Worm (Caenorhabditis elegans) whole organism, L1 larva: ENCODE measurements around the gene hsp-60.

Source experiments
- C04F5.9 ChIP-seq: sonication (generic microtip); optimal IDR thresholded peaks from 2 replicates; lab custom pipeline; 2016; ENCODE audit warnings: missing genetic modification characterization, missing compliant biosample characterization
- C16A3.4 ChIP-seq: fragments of 150-350 bp; optimal IDR thresholded peaks from 2 replicates; lab custom pipeline; 2014; ENCODE audit warnings: missing biosample characterization, missing genetic modification characterization
- C34B4.2 ChIP-seq: sonication (generic microtip); optimal IDR thresholded peaks from 2 replicates; lab custom pipeline; 2017; ENCODE audit warnings: mild to moderate bottlenecking, missing genetic modification characterization, missing compliant biosample characterization
- aly-2 ChIP-seq: fragments of 150-350 bp; optimal IDR thresholded peaks from 2 replicates; lab custom pipeline; 2014; ENCODE audit warnings: missing biosample characterization, missing genetic modification characterization
- ama-1 ChIP-seq: fragments of 150-350 bp; optimal IDR thresholded peaks from 2 replicates; lab custom pipeline; 2014
- blmp-1 ChIP-seq: fragments of 150-350 bp; optimal IDR thresholded peaks from 2 replicates; lab custom pipeline; 2014; ENCODE audit warnings: missing biosample characterization, missing genetic modification characterization
- ceh-63 ChIP-seq: fragments of 200-800 bp; sonication (Bioruptor generic); optimal IDR thresholded peaks from 2 replicates; lab custom pipeline; 2018; ENCODE audit warnings: mild to moderate bottlenecking, missing genetic modification characterization, missing compliant biosample characterization
- ceh-8 ChIP-seq: fragments of 200-800 bp; sonication (Bioruptor generic); optimal IDR thresholded peaks from 2 replicates; lab custom pipeline; 2018; ENCODE audit warnings: mild to moderate bottlenecking, missing genetic modification characterization, moderate library complexity, missing compliant biosample characterization
- ceh-82 ChIP-seq, 3 experiments: fragments of 150-350 bp in 1 of 3; sonication (generic microtip) in 2 of 3; optimal IDR thresholded peaks; 2 replicates each; lab custom pipeline; 2014 to 2017; ENCODE audit warnings: missing biosample characterization in 3 of 3, missing genetic modification characterization in 3 of 3
- dsc-1 ChIP-seq: sonication (generic microtip); optimal IDR thresholded peaks from 2 replicates; lab custom pipeline; 2016; ENCODE audit warnings: mild to moderate bottlenecking, missing genetic modification characterization, missing compliant biosample characterization
- efl-1 ChIP-seq, 4 experiments: fragments of 150-350 bp; optimal IDR thresholded peaks in 3 of 4; peaks in 1 of 4; 1 replicate in 1 of 4; 2 replicates in 3 of 4; lab custom pipeline; 2014; ENCODE audit warnings: missing biosample characterization in 2 of 4, missing genetic modification characterization in 2 of 4, missing genetic modification reagents in 2 of 4
- egl-13 ChIP-seq: sonication (generic microtip); optimal IDR thresholded peaks from 2 replicates; lab custom pipeline; 2016; ENCODE audit warnings: missing genotype, missing genetic modification reagents, missing genetic modification characterization, missing compliant biosample characterization
- fkh-4 ChIP-seq: sonication (generic microtip); optimal IDR thresholded peaks from 2 replicates; lab custom pipeline; 2016; ENCODE audit warnings: missing compliant biosample characterization, missing genetic modification characterization, borderline replicate concordance
- fkh-8 ChIP-seq: sonication (generic microtip); optimal IDR thresholded peaks from 2 replicates; lab custom pipeline; 2016; ENCODE audit warnings: mild to moderate bottlenecking, missing genetic modification characterization, missing compliant biosample characterization
- grh-1 ChIP-seq: fragments of 200-800 bp; sonication (Bioruptor generic); IDR thresholded peaks from 2 replicates; pipeline ENCODE4 v1.3.6; 2022; ENCODE audit warnings: missing genetic modification reagents, missing genetic modification characterization, missing compliant biosample characterization
- hlh-4 ChIP-seq: sonication (generic microtip); optimal IDR thresholded peaks from 2 replicates; lab custom pipeline; 2016; ENCODE audit warnings: mild to moderate bottlenecking, missing genetic modification characterization, missing compliant biosample characterization
- irx-1 ChIP-seq: sonication (generic microtip); optimal IDR thresholded peaks from 2 replicates; lab custom pipeline; 2016; ENCODE audit warnings: missing genetic modification characterization, missing compliant biosample characterization
- jun-1 ChIP-seq: fragments of 150-350 bp; optimal IDR thresholded peaks from 2 replicates; lab custom pipeline; 2014; ENCODE audit warnings: missing biosample characterization, missing genetic modification reagents, missing genetic modification characterization
- lin-13 ChIP-seq: fragments of 150-350 bp; optimal IDR thresholded peaks from 2 replicates; lab custom pipeline; 2014; ENCODE audit warnings: missing biosample characterization, missing genetic modification reagents, missing genetic modification characterization
- lin-15B ChIP-seq: fragments of 150-350 bp; sonication (generic microtip); optimal IDR thresholded peaks from 3 replicates; lab custom pipeline; 2014; ENCODE audit warnings: missing biosample characterization, missing genetic modification characterization
- lin-35 ChIP-seq, 2 experiments: fragments of 150-350 bp; optimal IDR thresholded peaks; 2 replicates each; lab custom pipeline; 2014; ENCODE audit warnings: missing biosample characterization in 2 of 2, missing genetic modification characterization in 2 of 2, missing genetic modification reagents in 2 of 2
- mab-9 ChIP-seq: fragments of 200-800 bp; sonication (Bioruptor generic); IDR thresholded peaks from 2 replicates; pipeline ENCODE4 v1.3.6; 2022; ENCODE audit warnings: missing genetic modification reagents, missing genetic modification characterization, missing compliant biosample characterization
- mep-1 ChIP-seq: fragments of 150-350 bp; optimal IDR thresholded peaks from 2 replicates; lab custom pipeline; 2014; ENCODE audit warnings: missing biosample characterization, missing genetic modification characterization
- nhr-11 ChIP-seq: fragments of 150-350 bp; optimal IDR thresholded peaks from 2 replicates; lab custom pipeline; 2014; ENCODE audit warnings: missing biosample characterization, missing genetic modification characterization
- nhr-237 ChIP-seq: fragments of 150-350 bp; optimal IDR thresholded peaks from 2 replicates; lab custom pipeline; 2014; ENCODE audit warnings: missing biosample characterization, missing genetic modification characterization
- nhr-28 ChIP-seq: fragments of 150-350 bp; optimal IDR thresholded peaks from 2 replicates; lab custom pipeline; 2014; ENCODE audit warnings: missing biosample characterization, missing genetic modification characterization
- nhr-47 ChIP-seq: sonication (generic microtip); optimal IDR thresholded peaks from 2 replicates; lab custom pipeline; 2016; ENCODE audit warnings: mild to moderate bottlenecking, missing genetic modification characterization, moderate library complexity, missing compliant biosample characterization
- nhr-71 ChIP-seq: sonication (generic microtip); optimal IDR thresholded peaks from 2 replicates; lab custom pipeline; 2016; ENCODE audit warnings: mild to moderate bottlenecking, missing genetic modification characterization, moderate library complexity, missing compliant biosample characterization
- nhr-84 ChIP-seq: sonication (generic microtip); optimal IDR thresholded peaks from 2 replicates; lab custom pipeline; 2017; ENCODE audit warnings: missing biosample characterization, missing genetic modification characterization
- nhr-85 ChIP-seq: sonication (generic microtip); peaks from one replicate; lab custom pipeline; 2016; ENCODE audit warnings: missing genetic modification characterization, inconsistent platforms, missing compliant biosample characterization
- nhr-90 ChIP-seq: sonication (generic microtip); optimal IDR thresholded peaks from 2 replicates; lab custom pipeline; 2016; ENCODE audit warnings: mild to moderate bottlenecking, missing genetic modification characterization, missing compliant biosample characterization; ENCODE audit not compliant: poor library complexity
- pag-3 ChIP-seq: sonication (generic microtip); optimal IDR thresholded peaks from 2 replicates; lab custom pipeline; 2017; ENCODE audit warnings: missing genetic modification characterization, mild to moderate bottlenecking, missing compliant biosample characterization, antibody characterized with exemption, borderline replicate concordance; ENCODE audit not compliant: insufficient read depth
- pax-3 ChIP-seq: fragments of 200-800 bp; sonication (Bioruptor generic); optimal IDR thresholded peaks from 2 replicates; lab custom pipeline; 2018; ENCODE audit warnings: mild to moderate bottlenecking, missing genetic modification characterization, moderate library complexity, missing compliant biosample characterization
- rnt-1 ChIP-seq: sonication (generic microtip); optimal IDR thresholded peaks from 2 replicates; lab custom pipeline; 2016; ENCODE audit warnings: mild to moderate bottlenecking, missing genetic modification characterization, moderate library complexity, missing compliant biosample characterization
- skn-1 ChIP-seq: fragments of 150-350 bp; optimal IDR thresholded peaks from 2 replicates; lab custom pipeline; 2014; ENCODE audit warnings: missing biosample characterization, missing genetic modification characterization
- snu-23 ChIP-seq: sonication (generic microtip); optimal IDR thresholded peaks from 2 replicates; lab custom pipeline; 2016; ENCODE audit warnings: missing genetic modification characterization, missing compliant biosample characterization
- sox-4 ChIP-seq: sonication (generic microtip); optimal IDR thresholded peaks from 2 replicates; lab custom pipeline; 2016; ENCODE audit warnings: missing genetic modification characterization, missing compliant biosample characterization
- sptf-1 ChIP-seq: fragments of 150-350 bp; optimal IDR thresholded peaks from 2 replicates; lab custom pipeline; 2014; ENCODE audit warnings: missing biosample characterization, missing genetic modification characterization
- sup-37 ChIP-seq: fragments of 200-800 bp; sonication (Bioruptor generic); optimal IDR thresholded peaks from 2 replicates; lab custom pipeline; 2018; ENCODE audit warnings: mild to moderate bottlenecking, missing genetic modification characterization, missing compliant biosample characterization
- swsn-7 ChIP-seq: sonication (generic microtip); optimal IDR thresholded peaks from 2 replicates; lab custom pipeline; 2016; ENCODE audit warnings: missing genetic modification characterization, missing compliant biosample characterization
- unc-62 ChIP-seq: fragments of 150-350 bp; optimal IDR thresholded peaks from 2 replicates; lab custom pipeline; 2014; ENCODE audit warnings: missing biosample characterization, missing genetic modification reagents, missing genetic modification characterization
- unc-86 ChIP-seq: sonication (generic microtip); optimal IDR thresholded peaks from 2 replicates; lab custom pipeline; 2016; ENCODE audit warnings: missing genetic modification characterization, missing compliant biosample characterization
- vab-15 ChIP-seq: sonication (generic microtip); optimal IDR thresholded peaks from 2 replicates; lab custom pipeline; 2017; ENCODE audit warnings: missing genotype, mild to moderate bottlenecking, missing genetic modification characterization, missing compliant biosample characterization
- xbp-1 ChIP-seq: sonication (generic microtip); optimal IDR thresholded peaks from 2 replicates; lab custom pipeline; 2016; ENCODE audit warnings: missing genetic modification characterization, missing compliant biosample characterization
- zip-4 ChIP-seq: fragments of 200-800 bp; sonication (Bioruptor generic); optimal IDR thresholded peaks from 2 replicates; lab custom pipeline; 2018; ENCODE audit warnings: mild to moderate bottlenecking, missing genetic modification characterization, moderate library complexity, missing compliant biosample characterization

The hsp-60 gene

ce11 chrIII:1616245-1617026 lies 3.1 kb upstream of the hsp-60 start (continued):
- TF ChIP-seq lin-35 (GFP tag; optimal IDR thresholded peaks at IDR 0.05; lab: Kevin White, UChicago): peak; percentile 30 to 71
- TF ChIP-seq fkh-4: no peak
- no peak for TF ChIP-seq vab-15 (tag; lab: Kevin White, UChicago)
- TF ChIP-seq nhr-237: no peak
- peak; percentile 45 for TF ChIP-seq nhr-71 (tag; lab: Kevin White, UChicago)
- peak; percentile 31 for TF ChIP-seq nhr-47 (tag; lab: Kevin White, UChicago)
- TF ChIP-seq aly-2 (tag; lab: Kevin White, UChicago): peak; percentile 39
- no peak for TF ChIP-seq mab-9 (GFP tag; lab: Robert Waterston, UW)
- no peak for TF ChIP-seq nhr-28 (tag; lab: Kevin White, UChicago)
- peak in 1 of 2 experiments; percentile 29 for TF ChIP-seq efl-1 (optimal IDR thresholded peaks at IDR 0.05; lab: Kevin White, UChicago)
- peak; percentile 70 to 97 for TF ChIP-seq efl-1 (GFP tag; optimal IDR thresholded peaks at IDR 0.05 in 1 of 2; lab: Kevin White, UChicago)
- peak; percentile 36 for TF ChIP-seq rnt-1 (tag; lab: Kevin White, UChicago)
- TF ChIP-seq ceh-8 (GFP tag; lab: Kevin White, UChicago): no peak
- no peak for TF ChIP-seq ceh-82 (tag; optimal IDR thresholded peaks at IDR 0.05; lab: Kevin White, UChicago)
- TF ChIP-seq mep-1 (tag; lab: Kevin White, UChicago): peak; percentile 1
- TF ChIP-seq sox-4 (tag; lab: Kevin White, UChicago): no peak
- peak; percentile 22 for TF ChIP-seq snu-23 (GFP tag; lab: Kevin White, UChicago)
- TF ChIP-seq nhr-84 (tag; lab: Kevin White, UChicago): no peak
- no peak for TF ChIP-seq fkh-8 (tag; lab: Kevin White, UChicago)
- peak; percentile 71 for TF ChIP-seq ama-1 (lab: Kevin White, UChicago)
- no peak for TF ChIP-seq unc-62 (GFP tag; lab: Kevin White, UChicago)
- no peak for TF ChIP-seq ceh-63
- peak; percentile 6 for TF ChIP-seq xbp-1 (tag; lab: Kevin White, UChicago)
- no peak for TF ChIP-seq lin-15B (tag; lab: Kevin White, UChicago)
- TF ChIP-seq C16A3.4 (tag; lab: Kevin White, UChicago): no peak
- TF ChIP-seq jun-1 (tag; lab: Kevin White, UChicago): no peak
- peak; percentile 64 for TF ChIP-seq lin-13
- no peak for TF ChIP-seq C04F5.9 (tag; lab: Kevin White, UChicago)
- no peak for TF ChIP-seq C34B4.2 (tag; lab: Kevin White, UChicago)
- TF ChIP-seq, all 84 proteins: peak for 20

- TF ChIP-seq hlh-4 (no peak), blmp-1 (no peak), rnt-1 (tag; lab: Kevin White, UChicago) (no peak), swsn-7 (tag; lab: Kevin White, UChicago) (no peak), sptf-1 (no peak), nhr-85 (tag; lab: Kevin White, UChicago) (no peak), xbp-1 (tag; lab: Kevin White, UChicago) (no peak), C16A3.4 (tag; lab: Kevin White, UChicago) (no peak), sup-37 (no peak), nhr-47 (tag; lab: Kevin White, UChicago) (no peak), pag-3 (tag; lab: Kevin White, UChicago) (no peak)
These were observed 1.2 kb upstream of the hsp-60 start for ce11 chrIII:1618312-1618711.

DNA sequence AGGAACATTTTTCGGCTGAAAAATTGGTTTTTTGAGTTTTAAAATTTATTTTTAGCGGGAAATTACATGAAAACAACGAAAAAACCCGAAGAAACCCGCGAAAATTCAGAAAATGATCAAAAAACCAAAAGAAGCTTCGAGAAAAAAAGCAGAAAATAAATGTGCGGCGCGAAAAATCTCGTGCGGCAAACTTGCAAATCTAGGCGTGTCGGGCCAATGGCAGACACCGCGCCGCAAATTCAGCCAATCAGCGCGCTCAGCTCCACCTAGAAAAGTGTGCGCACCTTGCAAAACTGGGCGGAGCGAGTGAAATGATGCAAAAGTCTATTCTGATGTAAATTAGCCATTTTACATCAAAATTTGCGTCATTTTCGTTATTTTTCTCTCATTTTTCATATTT lies 627 bp upstream of the hsp-60 start, which contains the start of gene Y22D7AL.10:
Y22D7AL.10 (minus strand) TSS at position 15 of the 400 bp plus-strand sequence.
- TF ChIP-seq hlh-4 (no peak), egl-13 (peak; percentile 99), nhr-237 (peak; percentile 93), sup-37 (peak; percentile 98), blmp-1 (peak; percentile 82), nhr-11 (tag; lab: Kevin White, UChicago) (peak; percentile 92), vab-15 (tag; lab: Kevin White, UChicago) (peak; percentile 85), nhr-90 (tag; lab: Kevin White, UChicago) (peak; percentile 99), unc-86 (tag; lab: Kevin White, UChicago) (peak; percentile 100), skn-1 (peak; percentile 92), nhr-84 (tag; lab: Kevin White, UChicago) (no peak), unc-62 (GFP tag; lab: Kevin White, UChicago) (peak; percentile 73), efl-1 (optimal IDR thresholded peaks at IDR 0.05; lab: Kevin White, UChicago) (peak; percentile 95), efl-1 (GFP tag; optimal IDR thresholded peaks at IDR 0.05 in 1 of 2; lab: Kevin White, UChicago) (peak; percentile 86 to 99), nhr-28 (tag; lab: Kevin White, UChicago) (peak; percentile 37), pax-3 (peak; percentile 99), jun-1 (tag; lab: Kevin White, UChicago) (peak; percentile 98), irx-1 (tag; lab: Kevin White, UChicago) (peak; percentile 99), zip-4 (peak; percentile 96), pag-3 (tag; lab: Kevin White, UChicago) (no peak), aly-2 (tag; lab: Kevin White, UChicago) (peak; percentile 96), grh-1 (GFP tag; lab: Robert Waterston, UW) (peak; percentile 99), dsc-1 (tag; lab: Kevin White, UChicago) (peak; percentile 100)
